Worm (Caenorhabditis elegans): ENCODE results near the gene C38D4.7.

- no peak for TF ChIP-seq pes-1 (GFP tag; IDR thresholded peaks at IDR 0.05)
- TF ChIP-seq sea-1 (GFP tag; conservative IDR thresholded peaks at IDR 0.05): no peak
- no peak for TF ChIP-seq hmbx-1 (tag; optimal IDR thresholded peaks at IDR 0.05)
- TF ChIP-seq tbx-37 (GFP tag; conservative IDR thresholded peaks at IDR 0.05): no peak
- no peak for TF ChIP-seq hnd-1 (tag; optimal IDR thresholded peaks at IDR 0.05)
- TF ChIP-seq hmg-4 (GFP tag; optimal IDR thresholded peaks at IDR 0.05): no peak
- no peak for TF ChIP-seq ama-1 (optimal IDR thresholded peaks at IDR 0.05)
- TF ChIP-seq tra-4 (tag; optimal IDR thresholded peaks at IDR 0.05): no peak
- no peak for TF ChIP-seq aly-1 (tag; optimal IDR thresholded peaks at IDR 0.05)
- no peak for TF ChIP-seq tbx-11 (GFP tag; IDR thresholded peaks at IDR 0.05)
- TF ChIP-seq B0310.2 (tag; optimal IDR thresholded peaks at IDR 0.05): no peak
- no peak for TF ChIP-seq ceh-36 (tag; optimal IDR thresholded peaks at IDR 0.05)
Observed at ce11 chrIII:4854918-4855317, 43.8 kb upstream of the C38D4.7 start, which contains the start of gene C35D10.8.
